Worm (Caenorhabditis elegans): ENCODE results near the gene fkb-3.

DNA sequence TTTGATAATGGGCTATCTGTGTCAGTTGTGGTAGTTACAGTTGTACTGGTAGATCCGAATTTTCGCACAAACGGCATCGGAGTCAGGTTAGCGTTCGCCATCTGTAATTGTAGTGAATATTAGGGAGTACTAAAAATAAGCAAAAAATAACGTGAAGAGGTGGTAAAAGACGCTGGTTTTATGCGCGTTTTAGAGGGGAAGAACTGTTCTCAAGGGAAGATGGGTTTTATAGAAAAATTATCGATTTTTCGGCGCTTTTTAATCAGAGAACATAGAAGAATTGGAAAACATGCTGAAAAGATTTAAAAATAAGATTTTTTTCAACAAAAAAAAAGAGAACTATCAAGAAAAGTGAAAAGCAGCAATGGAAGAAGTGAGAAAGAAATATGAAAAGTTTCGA lies 1.9 kb upstream of the fkb-3 start, which contains the start of gene C13F10.7:
- TF ChIP-seq fos-1 (tag; optimal IDR thresholded peaks at IDR 0.05) = no peak
- TF ChIP-seq unc-62 (GFP tag; optimal IDR thresholded peaks at IDR 0.05) = no peak
- TF ChIP-seq skn-1 (tag; optimal IDR thresholded peaks at IDR 0.05) = no peak
- TF ChIP-seq snpc-4 (tag; optimal IDR thresholded peaks at IDR 0.05) = no peak
